Fruit fly (Drosophila melanogaster) S2 (cell line): Measurements from ENCODE around the gene Argp.

Experiments
- CG8478 ChIP-seq: fragments of >200 bp; optimal IDR thresholded peaks from 2 replicates; lab custom pipeline; 2018
- CTCF ChIP-seq, 2 experiments: fragments of >200 bp; optimal IDR thresholded peaks; 2 replicates each; lab custom pipeline; 2018

DNA sequence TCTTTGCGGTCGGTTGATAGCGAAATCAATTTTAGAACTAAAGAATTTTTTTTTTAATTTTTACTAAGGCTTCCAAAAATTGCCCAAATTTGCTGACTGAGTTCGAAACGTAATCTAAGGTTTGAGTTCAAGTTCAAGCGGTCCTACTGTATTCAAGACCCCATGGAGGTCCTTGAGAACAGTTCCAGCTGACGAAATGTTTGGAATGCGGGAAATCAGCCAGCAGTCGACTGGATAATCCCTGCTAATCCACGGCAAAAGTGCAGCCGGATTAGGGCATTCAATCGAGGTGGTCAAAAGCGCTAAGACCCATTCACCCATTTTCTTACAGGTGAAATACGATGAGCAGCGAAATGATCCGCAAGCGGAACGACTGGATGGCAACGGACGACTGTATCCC lies 9.0 kb downstream of the Argp start, which contains the start of gene f-cup:
- TF ChIP-seq CG8478 (no peak), CTCF (optimal IDR thresholded peaks at IDR 0.05; lab: Kevin White, UChicago) (no peak)
